Fruit fly (Drosophila melanogaster) whole organism, embryonic: ENCODE measurements around the gene Bem46.
A peak's percentile ranks its signal among the peaks of the same experiment; 100 is the strongest.

Experiments used
- BEAF-32 ChIP-seq: fragments of 200-800 bp; sonication (Bioruptor generic); optimal IDR thresholded peaks from 3 replicates; lab custom pipeline; 2017; ENCODE audit warnings: missing biosample characterization, missing genetic modification characterization, mild to moderate bottlenecking, moderate library complexity, missing genetic modification reagents
- CG11398 ChIP-seq: fragments of 200-800 bp; sonication (Bioruptor generic); optimal IDR thresholded peaks from 2 replicates; lab custom pipeline; 2016; ENCODE audit warnings: missing biosample characterization, missing genetic modification characterization
- CG11456 ChIP-seq: fragments of 200-800 bp; sonication (Bioruptor generic); IDR thresholded peaks from 3 replicates; pipeline ENCODE4 v1.3.6; 2022; ENCODE audit warnings: missing biosample characterization, missing genetic modification characterization
- CG12104 ChIP-seq: fragments of 200-800 bp; sonication (Bioruptor generic); optimal IDR thresholded peaks from 3 replicates; lab custom pipeline; 2016; ENCODE audit warnings: missing biosample characterization, missing genetic modification characterization
- CG13123 ChIP-seq: fragments of 200-800 bp; sonication (Bioruptor generic); optimal IDR thresholded peaks from 2 replicates; lab custom pipeline; 2016; ENCODE audit warnings: missing biosample characterization, missing genetic modification characterization
- CG15269 ChIP-seq: fragments of 200-800 bp; sonication (Bioruptor generic); optimal IDR thresholded peaks from 2 replicates; lab custom pipeline; 2018; ENCODE audit warnings: missing biosample characterization, mild to moderate bottlenecking, missing genetic modification characterization, moderate library complexity
- CG1603 ChIP-seq: fragments of 200-800 bp; sonication (Bioruptor generic); optimal IDR thresholded peaks from 2 replicates; lab custom pipeline; 2019; ENCODE audit warnings: missing biosample characterization, mild to moderate bottlenecking, missing genetic modification characterization, moderate library complexity
- CG17328 ChIP-seq: fragments of 200-800 bp; sonication (Bioruptor generic); IDR thresholded peaks from 2 replicates; pipeline ENCODE4 v1.3.6; 2022; ENCODE audit warnings: missing biosample characterization, missing genetic modification characterization
- CG17385 ChIP-seq: fragments of 200-800 bp; sonication (Bioruptor generic); optimal IDR thresholded peaks from 3 replicates; lab custom pipeline; 2018; ENCODE audit warnings: missing biosample characterization, mild to moderate bottlenecking, missing genetic modification characterization
- CG2712 ChIP-seq: fragments of 200-800 bp; optimal IDR thresholded peaks from 3 replicates; lab custom pipeline; 2019; ENCODE audit warnings: missing biosample characterization, mild to moderate bottlenecking, missing genetic modification characterization, moderate library complexity
- CG30020 ChIP-seq: fragments of 200-800 bp; optimal IDR thresholded peaks from 2 replicates; lab custom pipeline; 2019; ENCODE audit warnings: missing biosample characterization, mild to moderate bottlenecking, missing genetic modification characterization, moderate library complexity
- CG31441 ChIP-seq: fragments of 200-800 bp; sonication (Bioruptor generic); IDR thresholded peaks from 2 replicates; pipeline ENCODE4 v1.3.6; 2022; ENCODE audit warnings: missing biosample characterization, missing genetic modification characterization
- CG34376 ChIP-seq: fragments of 200-800 bp; sonication (Bioruptor generic); optimal IDR thresholded peaks from 2 replicates; lab custom pipeline; 2018; ENCODE audit warnings: missing biosample characterization, mild to moderate bottlenecking, missing genetic modification characterization
- CG34422 ChIP-seq: fragments of 200-800 bp; sonication (Bioruptor generic); IDR thresholded peaks from 3 replicates; pipeline ENCODE4 v1.3.6; 2022; ENCODE audit warnings: missing biosample characterization, missing genetic modification characterization
- CG8388 ChIP-seq: fragments of 200-800 bp; sonication (Bioruptor generic); optimal IDR thresholded peaks from 2 replicates; lab custom pipeline; 2019; ENCODE audit warnings: missing biosample characterization, mild to moderate bottlenecking, missing genetic modification characterization, moderate library complexity
- CTCF ChIP-seq: fragments of 200-800 bp; sonication (Bioruptor generic); optimal IDR thresholded peaks from 2 replicates; lab custom pipeline; 2017; ENCODE audit warnings: missing biosample characterization, mild to moderate bottlenecking, missing genetic modification characterization, moderate library complexity
- CrebB ChIP-seq: fragments of 200-800 bp; sonication (Bioruptor generic); optimal IDR thresholded peaks from 3 replicates; lab custom pipeline; 2018; ENCODE audit warnings: missing biosample characterization, mild to moderate bottlenecking, missing genetic modification characterization
- Drgx ChIP-seq: fragments of 200-800 bp; sonication (Bioruptor generic); IDR thresholded peaks from 2 replicates; pipeline ENCODE4 v1.3.6; 2022; ENCODE audit warnings: missing biosample characterization, missing genetic modification characterization
- HLH54F ChIP-seq: fragments of 200-800 bp; sonication (Bioruptor generic); optimal IDR thresholded peaks from 3 replicates; lab custom pipeline; 2016; ENCODE audit warnings: missing biosample characterization, missing genetic modification characterization
- Hmr ChIP-seq: fragments of 200-800 bp; sonication (Bioruptor generic); optimal IDR thresholded peaks from 3 replicates; lab custom pipeline; 2017; ENCODE audit warnings: mild to moderate bottlenecking, missing biosample characterization, missing genetic modification reagents, missing genetic modification characterization
- Hr78 ChIP-seq, 2 experiments: fragments of 200-800 bp in 1 of 2; fragments of >200 bp in 1 of 2; sonication (Bioruptor generic) in 1 of 2; optimal IDR thresholded peaks; 2 replicates each; lab custom pipeline; 2017 to 2019; ENCODE audit warnings: missing biosample characterization in 2 of 2, missing genetic modification characterization in 2 of 2, mild to moderate bottlenecking in 1 of 2, moderate library complexity in 1 of 2
- Med ChIP-seq: fragments of 200-800 bp; sonication (Bioruptor generic); peaks from one replicate; lab custom pipeline; 2016; ENCODE audit warnings: missing biosample characterization, missing genetic modification characterization, mild to moderate bottlenecking, inconsistent platforms, moderate library complexity
- Meics ChIP-seq: fragments of 200-800 bp; sonication (Bioruptor generic); optimal IDR thresholded peaks from 2 replicates; lab custom pipeline; 2017; ENCODE audit warnings: missing biosample characterization, mild to moderate bottlenecking, missing genetic modification characterization
- NK7.1 ChIP-seq: fragments of 200-800 bp; sonication (Bioruptor generic); optimal IDR thresholded peaks from 3 replicates; lab custom pipeline; 2016; ENCODE audit warnings: missing biosample characterization, missing genetic modification characterization
- Oli ChIP-seq: fragments of 200-800 bp; sonication (Bioruptor generic); optimal IDR thresholded peaks from 2 replicates; lab custom pipeline; 2018; ENCODE audit warnings: missing biosample characterization, mild to moderate bottlenecking, missing genetic modification characterization, moderate library complexity
- Opbp ChIP-seq: fragments of 200-800 bp; sonication (Bioruptor generic); IDR thresholded peaks from 3 replicates; pipeline ENCODE4 v1.3.6; 2022; ENCODE audit warnings: missing biosample characterization, missing genetic modification characterization; ENCODE audit not compliant: partially characterized antibody
- Side ChIP-seq: fragments of 200-800 bp; sonication (Bioruptor generic); optimal IDR thresholded peaks from 2 replicates; lab custom pipeline; 2016; ENCODE audit warnings: missing biosample characterization, missing genetic modification characterization
- Six4 ChIP-seq: fragments of 200-800 bp; sonication (Bioruptor generic); optimal IDR thresholded peaks from 2 replicates; lab custom pipeline; 2016; ENCODE audit warnings: missing biosample characterization, missing genetic modification characterization
- Spps ChIP-seq: fragments of 200-800 bp; sonication (Bioruptor generic); optimal IDR thresholded peaks from 2 replicates; lab custom pipeline; 2018; ENCODE audit warnings: missing biosample characterization, mild to moderate bottlenecking, missing genetic modification characterization
- Tbp ChIP-seq: fragments of >200 bp; optimal IDR thresholded peaks from 2 replicates; lab custom pipeline; 2018; ENCODE audit warnings: missing biosample characterization, missing genetic modification characterization
- YL-1 ChIP-seq: fragments of 200-800 bp; sonication (Bioruptor generic); optimal IDR thresholded peaks from 3 replicates; lab custom pipeline; 2017; ENCODE audit warnings: missing biosample characterization, mild to moderate bottlenecking, missing genetic modification characterization
- ara ChIP-seq: fragments of 200-800 bp; sonication (Bioruptor generic); IDR thresholded peaks from 2 replicates; pipeline ENCODE4 v1.3.6; 2022; ENCODE audit warnings: missing biosample characterization, missing genetic modification characterization
- ase ChIP-seq: fragments of 200-800 bp; sonication (Bioruptor generic); IDR thresholded peaks from 3 replicates; pipeline ENCODE4 v1.3.6; 2022; ENCODE audit warnings: missing biosample characterization, missing genetic modification characterization
- esg ChIP-seq: fragments of 200-800 bp; sonication (Bioruptor generic); conservative IDR thresholded peaks from 2 replicates; pipeline ENCODE4 v1.3.6; 2022; ENCODE audit warnings: missing biosample characterization, missing genetic modification characterization
- hb ChIP-seq: fragments of 200-800 bp; sonication (Bioruptor generic); IDR thresholded peaks from 3 replicates; pipeline ENCODE4 v1.3.6; 2022; ENCODE audit warnings: missing biosample characterization, missing genetic modification characterization; ENCODE audit not compliant: partially characterized antibody
- hbn ChIP-seq: fragments of 200-800 bp; sonication (Bioruptor generic); IDR thresholded peaks from 2 replicates; pipeline ENCODE4 v1.3.6; 2022; ENCODE audit warnings: missing biosample characterization, missing genetic modification characterization; ENCODE audit not compliant: partially characterized antibody
- insv ChIP-seq, 2 experiments: fragments of 200-800 bp; sonication (Bioruptor generic); optimal IDR thresholded peaks; 3 replicates each; lab custom pipeline; 2016 to 2018; ENCODE audit warnings: missing biosample characterization in 2 of 2, missing genetic modification characterization in 2 of 2
- ken ChIP-seq: fragments of 200-800 bp; sonication (Bioruptor generic); IDR thresholded peaks from 3 replicates; pipeline ENCODE4 v1.3.6; 2022; ENCODE audit warnings: missing biosample characterization, missing genetic modification characterization
- nom ChIP-seq: fragments of 200-800 bp; sonication (Bioruptor generic); optimal IDR thresholded peaks from 2 replicates; lab custom pipeline; 2017; ENCODE audit warnings: missing biosample characterization, missing genetic modification characterization, mild to moderate bottlenecking, moderate library complexity, missing genetic modification reagents
- peb ChIP-seq: fragments of 200-800 bp; sonication (Bioruptor generic); IDR thresholded peaks from 2 replicates; pipeline ENCODE4 v1.3.6; 2022; ENCODE audit warnings: missing biosample characterization, missing genetic modification characterization
- pum ChIP-seq: fragments of 200-800 bp; sonication (Bioruptor generic); optimal IDR thresholded peaks from 2 replicates; lab custom pipeline; 2016; ENCODE audit warnings: missing biosample characterization, missing genetic modification characterization
- row ChIP-seq: fragments of 200-800 bp; sonication (Bioruptor generic); IDR thresholded peaks from 3 replicates; pipeline ENCODE4 v1.3.6; 2022; ENCODE audit warnings: missing biosample characterization, missing genetic modification characterization
- sd ChIP-seq: fragments of 200-800 bp; sonication (Bioruptor generic); optimal IDR thresholded peaks from 3 replicates; lab custom pipeline; 2018; ENCODE audit warnings: missing biosample characterization, mild to moderate bottlenecking, missing genetic modification characterization, moderate library complexity
- sens ChIP-seq: fragments of 200-800 bp; sonication (Bioruptor generic); peaks from one replicate; lab custom pipeline; 2016; ENCODE audit warnings: missing biosample characterization, missing genetic modification characterization
- sens-2 ChIP-seq: fragments of 200-800 bp; sonication (Bioruptor generic); IDR thresholded peaks from 2 replicates; pipeline ENCODE4 v1.3.6; 2022; ENCODE audit warnings: missing biosample characterization, missing genetic modification characterization
- wdn ChIP-seq: fragments of 200-800 bp; sonication (Bioruptor generic); IDR thresholded peaks from 2 replicates; pipeline ENCODE4 v1.3.6; 2022; ENCODE audit warnings: missing biosample characterization, missing genetic modification characterization
- zf30C ChIP-seq: fragments of 200-800 bp; sonication (Bioruptor generic); optimal IDR thresholded peaks from 3 replicates; lab custom pipeline; 2018; ENCODE audit warnings: missing biosample characterization, mild to moderate bottlenecking, missing genetic modification characterization

Bem46 gene

dm6 chr2L:3003399-3003798 is 15.5 kb downstream of the Bem46 start (continued):
- TF ChIP-seq CG17328 (GFP tag; lab: Robert Waterston, UW), result peak; percentile 38; the same call in 1 of the 2 replicates
- TF ChIP-seq sens-2 (GFP tag; lab: Robert Waterston, UW), result no peak
- peak; percentile 59 for TF ChIP-seq CG17385
- no peak for TF ChIP-seq CG34376
- no peak for TF ChIP-seq HLH54F (GFP tag; lab: Kevin White, UChicago)
- TF ChIP-seq Hmr (GFP tag; lab: Kevin White, UChicago), result peak; percentile 4
- peak in 1 of 2 experiments; percentile 9 for TF ChIP-seq Hr78 (GFP tag; optimal IDR thresholded peaks at IDR 0.05; lab: Kevin White, UChicago)
- TF ChIP-seq esg (GFP tag; lab: Robert Waterston, UW), result peak; percentile 41; the same call in 1 of the 2 replicates
- no peak for TF ChIP-seq CG13123 (GFP tag; lab: Kevin White, UChicago)
- TF ChIP-seq Spps, result no peak
- TF ChIP-seq pum (GFP tag; lab: Kevin White, UChicago), result peak; percentile 20
- TF ChIP-seq hb (GFP tag; lab: Robert Waterston, UW), result no peak
- no peak for TF ChIP-seq BEAF-32 (GFP tag; lab: Kevin White, UChicago)
- no peak for TF ChIP-seq CrebB
- TF ChIP-seq Meics (GFP tag; lab: Kevin White, UChicago), result peak; percentile 6
- TF ChIP-seq YL-1 (GFP tag; lab: Kevin White, UChicago), result no peak
- TF ChIP-seq CG11398 (GFP tag; lab: Kevin White, UChicago), result no peak
- no peak for TF ChIP-seq peb (GFP tag; lab: Robert Waterston, UW)
- TF ChIP-seq CG15269, result peak; percentile 59
- TF ChIP-seq CG8388 (GFP tag; lab: Kevin White, UChicago), result peak; percentile 71
- TF ChIP-seq hbn (GFP tag; lab: Robert Waterston, UW), result no peak
- no peak for TF ChIP-seq CG30020 (tag; lab: Kevin White, UChicago)
- TF ChIP-seq CG1603 (tag; lab: Kevin White, UChicago), result peak; percentile 76
- no peak for TF ChIP-seq CG12104
- no peak for TF ChIP-seq Tbp (GFP tag; lab: Kevin White, UChicago)
- TF ChIP-seq CG11456 (GFP tag; lab: Robert Waterston, UW), result no peak
- TF ChIP-seq insv (GFP tag; optimal IDR thresholded peaks at IDR 0.05; lab: Kevin White, UChicago), result no peak
- TF ChIP-seq Side (GFP tag; lab: Kevin White, UChicago), result no peak
- TF ChIP-seq NK7.1 (GFP tag; lab: Kevin White, UChicago), result no peak
- TF ChIP-seq CTCF (GFP tag; lab: Kevin White, UChicago), result no peak
- no peak for TF ChIP-seq wdn
- peak; percentile 67 for TF ChIP-seq CG31441 (GFP tag; lab: Robert Waterston, UW)

dm6 chr2L:3004601-3005000 is 16.7 kb downstream of the Bem46 start:
- TF ChIP-seq nom (peak; percentile 25), ken (0 out of 3 replicates have a peak, but pooled peaks have one; percentile 29), zf30C (peak; percentile 30), CG17328 (GFP tag; lab: Robert Waterston, UW) (0 out of 2 replicates have a peak, but pooled peaks have one; percentile 22), Drgx (0 out of 2 replicates have a peak, but pooled peaks have one; percentile 15), sens (peak; percentile 58), ase (no peak), ara (0 out of 2 replicates have a peak, but pooled peaks have one; percentile 27), Med (peak; percentile 77), CG2712 (tag; lab: Kevin White, UChicago) (peak; percentile 1), Six4 (GFP tag; lab: Kevin White, UChicago) (no peak), sd (tag; lab: Kevin White, UChicago) (peak; percentile 52), row (GFP tag; lab: Robert Waterston, UW) (peak; percentile 20; the same call in 1 of the 3 replicates), CG1603 (tag; lab: Kevin White, UChicago) (peak; percentile 26), Opbp (GFP tag; lab: Robert Waterston, UW) (no peak), Oli (tag; lab: Kevin White, UChicago) (no peak), CG34422 (0 out of 3 replicates have a peak, but pooled peaks have one; percentile 20)
